Fruit fly (Drosophila melanogaster): ENCODE results near the gene CG7330.
A peak's percentile ranks its signal among the peaks of the same experiment; 100 is the strongest.

The CG7330 gene

DNA sequence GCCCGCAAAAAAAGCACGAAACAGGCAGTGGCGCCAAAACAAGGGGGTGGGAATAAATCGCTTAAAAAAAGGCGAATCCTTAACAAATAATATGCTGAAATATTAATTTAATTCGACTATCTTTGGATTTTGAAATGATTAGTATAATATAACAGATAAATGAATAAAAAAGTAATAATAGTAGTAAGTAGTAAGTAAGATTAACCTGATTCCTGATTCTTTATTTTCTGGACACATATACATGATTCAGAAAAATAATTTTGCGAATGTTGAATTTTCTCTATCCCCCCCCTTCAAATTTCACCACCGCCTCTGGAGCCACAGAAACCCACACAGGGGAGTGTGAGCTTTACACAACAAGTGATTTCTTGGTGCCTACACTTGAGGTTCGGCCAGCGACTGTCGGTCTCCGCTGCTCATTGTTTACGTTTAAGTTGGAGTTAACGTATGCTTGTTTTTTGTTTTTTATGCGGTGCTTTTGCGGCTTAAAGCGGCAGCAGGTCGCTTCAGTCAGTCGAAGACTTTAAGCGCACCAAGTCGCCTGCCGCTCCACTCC, at the start of gene CG7330:
TSS of gene CG7330 (plus strand) at position 506 of the 556 bp plus-strand sequence.
- peak; percentile 82 for TF ChIP-seq Ets98B (GFP tag; IDR thresholded peaks at IDR 0.05)
- peak; percentile 60 for TF ChIP-seq CG34367 (tag; optimal IDR thresholded peaks at IDR 0.05)
- TF ChIP-seq CG17806 (tag; optimal IDR thresholded peaks at IDR 0.05): peak; percentile 72
- TF ChIP-seq Pif1B (GFP tag; optimal IDR thresholded peaks at IDR 0.05): peak; percentile 89
- TF ChIP-seq CG9948 (tag; optimal IDR thresholded peaks at IDR 0.05): peak; percentile 79
- peak; percentile 86 for TF ChIP-seq CG15710 (tag; optimal IDR thresholded peaks at IDR 0.05)
- peak; percentile 96 for TF ChIP-seq CG32121 (GFP tag; IDR thresholded peaks at IDR 0.05)
- TF ChIP-seq CG10348 (GFP tag; IDR thresholded peaks at IDR 0.05): peak; percentile 77
- TF ChIP-seq fd96Ca (GFP tag; IDR thresholded peaks at IDR 0.05): peak; percentile 85; the same call in 2 of the 3 replicates
- peak; percentile 90 for TF ChIP-seq CG8159 (tag; optimal IDR thresholded peaks at IDR 0.05)
- peak; percentile 86 for TF ChIP-seq CG8301 (tag; optimal IDR thresholded peaks at IDR 0.05)
- TF ChIP-seq rn (GFP tag; IDR thresholded peaks at IDR 0.05): peak; percentile 82
- TF ChIP-seq CG4496 (GFP tag; IDR thresholded peaks at IDR 0.05): peak; percentile 90
- peak; percentile 57 for TF ChIP-seq CG13204 (GFP tag; optimal IDR thresholded peaks at IDR 0.05)
- peak; percentile 79 for TF ChIP-seq CG12605 (GFP tag; IDR thresholded peaks at IDR 0.05)
- TF ChIP-seq gl (tag; optimal IDR thresholded peaks at IDR 0.05): peak; percentile 45
- TF ChIP-seq Pif1A (GFP tag; optimal IDR thresholded peaks at IDR 0.05): peak; percentile 81
- TF ChIP-seq CG14655 (GFP tag; optimal IDR thresholded peaks at IDR 0.05): peak; percentile 81
- TF ChIP-seq D1 (tag; optimal IDR thresholded peaks at IDR 0.05): peak; percentile 46
- peak; percentile 96 for TF ChIP-seq Snoo (tag; optimal IDR thresholded peaks at IDR 0.05)
- TF ChIP-seq EcR (GFP tag; optimal IDR thresholded peaks at IDR 0.05): no peak

DNA sequence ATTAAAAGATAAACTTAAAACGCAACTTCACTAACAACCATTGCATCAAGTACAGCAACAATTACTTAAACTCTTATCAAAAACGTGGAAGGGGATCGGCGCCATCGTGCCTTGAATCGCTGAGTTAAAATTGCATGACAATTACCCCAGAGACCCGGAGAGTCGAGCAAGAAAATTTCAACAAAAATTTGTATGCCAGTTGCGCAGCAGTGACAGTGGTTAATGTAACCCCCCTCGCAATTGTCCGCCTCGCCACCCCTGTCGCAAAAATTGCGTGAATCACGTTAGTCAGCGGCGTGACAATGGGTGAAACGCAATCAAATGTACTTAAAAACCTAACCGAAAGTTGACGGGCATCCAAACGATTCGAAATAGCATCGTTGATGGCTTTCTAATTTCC, 49.0 kb upstream of the CG7330 start:
- peak; percentile 19; the same call in 1 of the 2 replicates for TF ChIP-seq CG32121 (GFP tag; IDR thresholded peaks at IDR 0.05)
- TF ChIP-seq Pif1A (GFP tag; optimal IDR thresholded peaks at IDR 0.05): no peak
- TF ChIP-seq D1 (tag; optimal IDR thresholded peaks at IDR 0.05): no peak
- TF ChIP-seq gl (tag; optimal IDR thresholded peaks at IDR 0.05): no peak
- no peak for TF ChIP-seq EcR (GFP tag; optimal IDR thresholded peaks at IDR 0.05)
- peak; percentile 31 for TF ChIP-seq Ets98B (GFP tag; IDR thresholded peaks at IDR 0.05)
- no peak for TF ChIP-seq rn (GFP tag; IDR thresholded peaks at IDR 0.05)
- peak; percentile 2 for TF ChIP-seq CG15710 (tag; optimal IDR thresholded peaks at IDR 0.05)
- TF ChIP-seq CG12605 (GFP tag; IDR thresholded peaks at IDR 0.05): 0 out of 2 replicates have a peak, but pooled peaks have one; percentile 10
- TF ChIP-seq CG8301 (tag; optimal IDR thresholded peaks at IDR 0.05): no peak
- peak; percentile 1 for TF ChIP-seq CG17806 (tag; optimal IDR thresholded peaks at IDR 0.05)
- peak; percentile 1 for TF ChIP-seq Snoo (tag; optimal IDR thresholded peaks at IDR 0.05)
- no peak for TF ChIP-seq CG14655 (GFP tag; optimal IDR thresholded peaks at IDR 0.05)
- TF ChIP-seq CG9948 (tag; optimal IDR thresholded peaks at IDR 0.05): no peak
- peak; percentile 59 for TF ChIP-seq CG4496 (GFP tag; IDR thresholded peaks at IDR 0.05)

DNA sequence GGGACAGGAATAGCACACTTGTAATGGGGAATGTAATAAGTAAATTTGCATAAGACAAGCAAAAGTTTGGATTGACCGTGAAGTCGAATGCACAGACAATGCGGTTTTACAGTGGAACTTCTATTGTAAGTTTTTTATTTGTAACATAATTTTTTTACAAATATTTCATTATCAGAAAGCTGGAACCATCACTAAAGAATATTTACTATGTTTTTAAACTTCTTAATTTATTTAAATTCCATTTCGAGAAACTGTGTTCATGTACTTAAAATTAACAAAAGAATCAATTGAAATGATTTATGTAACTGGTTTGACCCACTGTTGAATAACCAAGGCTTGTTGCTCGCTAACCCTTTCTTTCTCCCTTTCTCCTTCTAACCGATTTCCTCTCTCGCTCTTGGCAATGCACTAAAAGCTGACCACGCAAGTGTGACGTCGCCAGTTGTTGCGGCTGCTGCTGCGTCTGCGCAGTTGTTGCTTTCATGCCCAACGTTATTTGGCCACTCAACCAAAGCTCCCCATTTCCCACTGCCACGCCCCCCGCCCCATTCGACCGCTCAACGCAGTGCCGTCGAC, 47.2 kb upstream of the CG7330 start:
- TF ChIP-seq CG9948 (tag; optimal IDR thresholded peaks at IDR 0.05) (no peak), CG15710 (tag; optimal IDR thresholded peaks at IDR 0.05) (no peak), rn (GFP tag; IDR thresholded peaks at IDR 0.05) (no peak), Pif1B (GFP tag; optimal IDR thresholded peaks at IDR 0.05) (peak; percentile 16), CG4496 (GFP tag; IDR thresholded peaks at IDR 0.05) (no peak), CG34367 (tag; optimal IDR thresholded peaks at IDR 0.05) (no peak), EcR (GFP tag; optimal IDR thresholded peaks at IDR 0.05) (no peak), CG8301 (tag; optimal IDR thresholded peaks at IDR 0.05) (no peak), CG13204 (GFP tag; optimal IDR thresholded peaks at IDR 0.05) (no peak), fd96Ca (GFP tag; IDR thresholded peaks at IDR 0.05) (no peak), CG8159 (tag; optimal IDR thresholded peaks at IDR 0.05) (peak; percentile 14), CG12605 (GFP tag; IDR thresholded peaks at IDR 0.05) (no peak), Snoo (tag; optimal IDR thresholded peaks at IDR 0.05) (no peak), CG14655 (GFP tag; optimal IDR thresholded peaks at IDR 0.05) (peak; percentile 26)

dm6 chr3L:18102161-18102565, 46.6 kb upstream of the CG7330 start:
- no peak for TF ChIP-seq gl (tag; optimal IDR thresholded peaks at IDR 0.05)
- peak; percentile 7 for TF ChIP-seq Snoo (tag; optimal IDR thresholded peaks at IDR 0.05)

DNA sequence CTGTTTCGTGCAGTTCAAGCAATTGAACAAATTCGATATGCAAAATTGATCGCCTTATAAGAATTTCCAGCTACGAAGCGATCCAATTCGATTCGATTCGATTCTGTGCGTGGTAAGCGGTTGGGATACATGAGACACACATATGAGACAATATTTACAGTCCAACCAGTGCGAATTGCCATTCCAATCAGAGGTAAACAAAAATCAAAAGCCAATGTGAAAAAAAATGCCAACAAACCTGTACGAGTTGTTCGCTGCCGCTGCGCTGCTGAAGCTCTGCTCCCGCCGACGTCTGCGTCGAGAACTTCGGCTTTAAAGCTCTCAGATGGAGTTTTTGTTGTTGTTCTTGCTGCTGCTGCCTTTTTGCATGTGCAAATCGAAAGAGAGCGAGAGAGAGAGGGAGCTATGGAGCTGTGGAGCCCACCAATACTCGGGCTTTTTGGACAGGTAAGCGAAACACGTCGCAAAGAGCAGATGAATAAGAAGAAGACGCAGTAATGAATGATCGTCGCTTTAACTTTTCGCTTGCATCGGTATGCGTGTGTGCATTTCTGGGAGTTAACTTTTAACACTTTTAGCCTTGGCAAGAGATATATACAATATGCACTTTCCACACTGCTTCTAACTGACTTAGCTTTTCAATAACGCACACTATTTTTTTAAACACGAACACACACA, 43.2 kb upstream of the CG7330 start:
- TF ChIP-seq CG9948 (tag; optimal IDR thresholded peaks at IDR 0.05): no peak
- TF ChIP-seq Ets98B (GFP tag; IDR thresholded peaks at IDR 0.05): peak; percentile 28; the same call in 1 of the 2 replicates
- no peak for TF ChIP-seq CG4496 (GFP tag; IDR thresholded peaks at IDR 0.05)
- no peak for TF ChIP-seq CG10348 (GFP tag; IDR thresholded peaks at IDR 0.05)
- TF ChIP-seq Snoo (tag; optimal IDR thresholded peaks at IDR 0.05): no peak
- peak; percentile 48 for TF ChIP-seq EcR (GFP tag; optimal IDR thresholded peaks at IDR 0.05)
- no peak for TF ChIP-seq gl (tag; optimal IDR thresholded peaks at IDR 0.05)
- TF ChIP-seq CG12605 (GFP tag; IDR thresholded peaks at IDR 0.05): 0 out of 2 replicates have a peak, but pooled peaks have one; percentile 15

Data from whole organism, pupa.